Worm (Caenorhabditis elegans) whole organism, L1 larva: ENCODE results near the gene aat-2.

ENCODE experiments used
- C04F5.9 ChIP-seq: sonication (generic microtip); optimal IDR thresholded peaks from 2 replicates; lab custom pipeline; 2016; ENCODE audit warnings: missing genetic modification characterization, missing compliant biosample characterization
- C34B4.2 ChIP-seq: sonication (generic microtip); optimal IDR thresholded peaks from 2 replicates; lab custom pipeline; 2017; ENCODE audit warnings: mild to moderate bottlenecking, missing genetic modification characterization, missing compliant biosample characterization
- F16B12.6 ChIP-seq: fragments of 150-350 bp; optimal IDR thresholded peaks from 2 replicates; lab custom pipeline; 2014; ENCODE audit warnings: missing biosample characterization, missing genetic modification characterization
- aha-1 ChIP-seq: fragments of 150-350 bp; optimal IDR thresholded peaks from 2 replicates; lab custom pipeline; 2014; ENCODE audit warnings: missing biosample characterization, missing genetic modification characterization
- ama-1 ChIP-seq: fragments of 150-350 bp; optimal IDR thresholded peaks from 2 replicates; lab custom pipeline; 2014
- ceh-8 ChIP-seq: fragments of 200-800 bp; sonication (Bioruptor generic); optimal IDR thresholded peaks from 2 replicates; lab custom pipeline; 2018; ENCODE audit warnings: mild to moderate bottlenecking, missing genetic modification characterization, moderate library complexity, missing compliant biosample characterization
- ceh-82 ChIP-seq, 3 experiments: fragments of 150-350 bp in 1 of 3; sonication (generic microtip) in 2 of 3; optimal IDR thresholded peaks; 2 replicates each; lab custom pipeline; 2014 to 2017; ENCODE audit warnings: missing biosample characterization in 3 of 3, missing genetic modification characterization in 3 of 3
- ceh-88 ChIP-seq: fragments of 200-800 bp; sonication (Bioruptor generic); IDR thresholded peaks from 2 replicates; pipeline ENCODE4 v1.3.6; 2022; ENCODE audit warnings: missing genetic modification characterization, missing compliant biosample characterization
- efl-1 ChIP-seq, 4 experiments: fragments of 150-350 bp; optimal IDR thresholded peaks in 3 of 4; peaks in 1 of 4; 1 replicate in 1 of 4; 2 replicates in 3 of 4; lab custom pipeline; 2014; ENCODE audit warnings: missing biosample characterization in 2 of 4, missing genetic modification characterization in 2 of 4, missing genetic modification reagents in 2 of 4
- egl-27 ChIP-seq, 2 experiments: fragments of 150-350 bp in 1 of 2; sonication (generic microtip); optimal IDR thresholded peaks; 3 replicates each; lab custom pipeline; 2017 to 2018; ENCODE audit warnings: missing biosample characterization in 2 of 2, missing genetic modification characterization in 2 of 2, missing genetic modification reagents in 2 of 2
- elt-2 ChIP-seq: sonication (generic microtip); optimal IDR thresholded peaks from 2 replicates; lab custom pipeline; 2016; ENCODE audit warnings: missing genetic modification characterization, mild to moderate bottlenecking, inconsistent platforms, missing compliant biosample characterization, missing genetic modification reagents
- elt-3 ChIP-seq, 6 experiments: fragments of 150-350 bp in 1 of 6; sonication (generic microtip); optimal IDR thresholded peaks; 2 replicates each; lab custom pipeline; 2017 to 2018; ENCODE audit warnings: missing biosample characterization in 6 of 6, missing genetic modification characterization in 6 of 6, inconsistent platforms in 1 of 6
- ets-5 ChIP-seq: fragments of 200-800 bp; sonication (Bioruptor generic); IDR thresholded peaks from 2 replicates; pipeline ENCODE4 v1.3.6; 2022; ENCODE audit warnings: missing genetic modification characterization, missing compliant biosample characterization
- fkh-10 ChIP-seq: sonication (generic microtip); optimal IDR thresholded peaks from 2 replicates; lab custom pipeline; 2017; ENCODE audit warnings: missing biosample characterization, missing genetic modification reagents, missing genetic modification characterization
- fkh-8 ChIP-seq: sonication (generic microtip); optimal IDR thresholded peaks from 2 replicates; lab custom pipeline; 2016; ENCODE audit warnings: mild to moderate bottlenecking, missing genetic modification characterization, missing compliant biosample characterization
- hlh-17 ChIP-seq: fragments of 200-800 bp; sonication (Bioruptor generic); optimal IDR thresholded peaks from 2 replicates; lab custom pipeline; 2018; ENCODE audit warnings: missing genetic modification characterization, mild to moderate bottlenecking, missing compliant biosample characterization, moderate library complexity, borderline replicate concordance
- hpl-2 ChIP-seq: fragments of 150-350 bp; optimal IDR thresholded peaks from 2 replicates; lab custom pipeline; 2014; ENCODE audit warnings: missing biosample characterization, missing genetic modification reagents, missing genetic modification characterization
- irx-1 ChIP-seq: sonication (generic microtip); optimal IDR thresholded peaks from 2 replicates; lab custom pipeline; 2016; ENCODE audit warnings: missing genetic modification characterization, missing compliant biosample characterization
- jun-1 ChIP-seq: fragments of 150-350 bp; optimal IDR thresholded peaks from 2 replicates; lab custom pipeline; 2014; ENCODE audit warnings: missing biosample characterization, missing genetic modification reagents, missing genetic modification characterization
- lin-14 ChIP-seq: fragments of 200-800 bp; sonication (Bioruptor generic); optimal IDR thresholded peaks from 2 replicates; lab custom pipeline; 2018; ENCODE audit warnings: mild to moderate bottlenecking, missing genetic modification characterization, moderate library complexity, missing compliant biosample characterization
- lin-35 ChIP-seq, 2 experiments: fragments of 150-350 bp; optimal IDR thresholded peaks; 2 replicates each; lab custom pipeline; 2014; ENCODE audit warnings: missing biosample characterization in 2 of 2, missing genetic modification characterization in 2 of 2, missing genetic modification reagents in 2 of 2
- lin-39 ChIP-seq: fragments of 150-350 bp; optimal IDR thresholded peaks from 2 replicates; lab custom pipeline; 2014; ENCODE audit warnings: missing biosample characterization, missing genetic modification reagents, missing genetic modification characterization
- mab-9 ChIP-seq: fragments of 200-800 bp; sonication (Bioruptor generic); IDR thresholded peaks from 2 replicates; pipeline ENCODE4 v1.3.6; 2022; ENCODE audit warnings: missing genetic modification reagents, missing genetic modification characterization, missing compliant biosample characterization
- mef-2 ChIP-seq: fragments of 150-350 bp; optimal IDR thresholded peaks from 2 replicates; lab custom pipeline; 2014; ENCODE audit warnings: missing biosample characterization, missing genetic modification characterization
- nhr-12 ChIP-seq: sonication (generic microtip); optimal IDR thresholded peaks from 2 replicates; lab custom pipeline; 2017; ENCODE audit warnings: missing biosample characterization, missing genetic modification characterization
- nhr-19 ChIP-seq: fragments of 200-800 bp; sonication (Bioruptor generic); conservative IDR thresholded peaks from 2 replicates; pipeline ENCODE4 v1.3.6; 2022; ENCODE audit warnings: missing genetic modification characterization, missing compliant biosample characterization
- nhr-20 ChIP-seq: sonication (generic microtip); optimal IDR thresholded peaks from 2 replicates; lab custom pipeline; 2016; ENCODE audit warnings: mild to moderate bottlenecking, missing genetic modification characterization, missing compliant biosample characterization
- nhr-84 ChIP-seq: sonication (generic microtip); optimal IDR thresholded peaks from 2 replicates; lab custom pipeline; 2017; ENCODE audit warnings: missing biosample characterization, missing genetic modification characterization
- nhr-85 ChIP-seq: sonication (generic microtip); peaks from one replicate; lab custom pipeline; 2016; ENCODE audit warnings: missing genetic modification characterization, inconsistent platforms, missing compliant biosample characterization
- snpc-4 ChIP-seq: fragments of 150-350 bp; optimal IDR thresholded peaks from 2 replicates; lab custom pipeline; 2014; ENCODE audit warnings: missing biosample characterization, missing genetic modification characterization
- sox-4 ChIP-seq: sonication (generic microtip); optimal IDR thresholded peaks from 2 replicates; lab custom pipeline; 2016; ENCODE audit warnings: missing genetic modification characterization, missing compliant biosample characterization
- sptf-1 ChIP-seq: fragments of 150-350 bp; optimal IDR thresholded peaks from 2 replicates; lab custom pipeline; 2014; ENCODE audit warnings: missing biosample characterization, missing genetic modification characterization
- swsn-7 ChIP-seq: sonication (generic microtip); optimal IDR thresholded peaks from 2 replicates; lab custom pipeline; 2016; ENCODE audit warnings: missing genetic modification characterization, missing compliant biosample characterization
- unc-130 ChIP-seq: fragments of 150-350 bp; optimal IDR thresholded peaks from 2 replicates; lab custom pipeline; 2017; ENCODE audit warnings: missing biosample characterization, missing genetic modification characterization, inconsistent platforms
- unc-62 ChIP-seq: fragments of 150-350 bp; optimal IDR thresholded peaks from 2 replicates; lab custom pipeline; 2014; ENCODE audit warnings: missing biosample characterization, missing genetic modification reagents, missing genetic modification characterization
- unc-86 ChIP-seq: sonication (generic microtip); optimal IDR thresholded peaks from 2 replicates; lab custom pipeline; 2016; ENCODE audit warnings: missing genetic modification characterization, missing compliant biosample characterization
- vab-15 ChIP-seq: sonication (generic microtip); optimal IDR thresholded peaks from 2 replicates; lab custom pipeline; 2017; ENCODE audit warnings: missing genotype, mild to moderate bottlenecking, missing genetic modification characterization, missing compliant biosample characterization
- xbp-1 ChIP-seq: sonication (generic microtip); optimal IDR thresholded peaks from 2 replicates; lab custom pipeline; 2016; ENCODE audit warnings: missing genetic modification characterization, missing compliant biosample characterization
- zip-4 ChIP-seq: fragments of 200-800 bp; sonication (Bioruptor generic); optimal IDR thresholded peaks from 2 replicates; lab custom pipeline; 2018; ENCODE audit warnings: mild to moderate bottlenecking, missing genetic modification characterization, moderate library complexity, missing compliant biosample characterization
- ztf-11 ChIP-seq, 2 experiments: sonication (generic microtip); optimal IDR thresholded peaks; 2 replicates each; lab custom pipeline; 2016 to 2017; ENCODE audit warnings: missing genetic modification characterization in 2 of 2, missing biosample characterization in 1 of 2, missing compliant biosample characterization in 1 of 2
- ztf-4 ChIP-seq: fragments of 150-350 bp; optimal IDR thresholded peaks from 2 replicates; lab custom pipeline; 2014; ENCODE audit warnings: missing biosample characterization, missing genetic modification characterization

The aat-2 gene

DNA sequence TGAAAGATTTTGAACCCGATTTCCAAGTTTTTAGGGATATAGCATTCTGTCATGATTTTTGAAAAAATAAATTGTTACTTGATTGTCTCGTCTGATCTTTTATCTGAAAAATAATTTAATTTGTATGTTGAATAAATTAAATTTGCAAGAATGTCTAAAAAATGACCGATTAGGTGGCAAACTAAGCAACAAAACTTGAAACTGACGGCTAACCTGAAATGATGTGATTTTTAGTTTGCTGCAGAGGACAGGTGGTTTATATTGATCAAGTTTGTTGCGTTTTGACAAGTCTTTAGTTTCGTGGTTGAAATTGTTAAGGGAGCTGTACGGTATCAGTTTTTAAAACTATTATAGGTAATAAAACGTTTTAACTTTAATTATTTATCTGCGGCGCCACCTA, 11.3 kb upstream of the aat-2 start, which contains the start of gene F07C3.16:
Gene F07C3.16 (minus strand): TSS at position 101 of the 400 bp plus-strand sequence.
- TF ChIP-seq zip-4 (GFP tag; lab: Kevin White, UChicago) (no peak), unc-62 (GFP tag; lab: Kevin White, UChicago) (no peak), ceh-88 (GFP tag; lab: Robert Waterston, UW) (no peak), hpl-2 (no peak), snpc-4 (tag; lab: Kevin White, UChicago) (no peak), fkh-8 (tag; lab: Kevin White, UChicago) (no peak), mef-2 (no peak), nhr-84 (tag; lab: Kevin White, UChicago) (no peak), ama-1 (no peak), ztf-4 (tag; lab: Kevin White, UChicago) (no peak), mab-9 (GFP tag; lab: Robert Waterston, UW) (no peak), ztf-11 (tag; optimal IDR thresholded peaks at IDR 0.05; lab: Kevin White, UChicago) (no peak), xbp-1 (tag; lab: Kevin White, UChicago) (no peak), lin-39 (tag; lab: Kevin White, UChicago) (no peak)

DNA sequence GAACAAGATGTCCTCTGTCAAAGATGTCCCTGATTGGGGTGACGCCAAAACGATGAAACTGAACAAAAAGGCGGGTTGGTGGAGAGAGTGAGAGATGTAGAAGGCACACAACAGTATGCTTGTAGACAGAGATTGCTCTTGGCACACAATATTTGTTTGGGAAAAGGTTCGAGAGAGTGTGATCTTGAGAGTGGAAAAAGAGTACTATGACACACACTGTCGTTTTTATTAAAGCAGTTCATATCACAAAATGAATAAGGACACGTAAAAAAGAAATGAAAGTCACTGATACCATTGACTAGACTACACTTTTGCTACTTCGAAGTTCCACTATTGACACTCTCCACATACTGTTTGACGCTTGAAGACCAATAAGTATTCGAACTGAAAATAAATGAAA, 9.3 kb upstream of the aat-2 start:
- TF ChIP-seq C34B4.2 (no peak), swsn-7 (tag; lab: Kevin White, UChicago) (no peak), lin-35 (GFP tag; optimal IDR thresholded peaks at IDR 0.05; lab: Kevin White, UChicago) (peak in 1 of 2 experiments; percentile 16), nhr-20 (tag; lab: Kevin White, UChicago) (peak; percentile 36), efl-1 (optimal IDR thresholded peaks at IDR 0.05; lab: Kevin White, UChicago) (no peak), efl-1 (GFP tag; optimal IDR thresholded peaks at IDR 0.05 in 1 of 2; lab: Kevin White, UChicago) (peak in 1 of 2 experiments; percentile 81), lin-14 (peak; percentile 37), elt-2 (peak; percentile 72)

DNA sequence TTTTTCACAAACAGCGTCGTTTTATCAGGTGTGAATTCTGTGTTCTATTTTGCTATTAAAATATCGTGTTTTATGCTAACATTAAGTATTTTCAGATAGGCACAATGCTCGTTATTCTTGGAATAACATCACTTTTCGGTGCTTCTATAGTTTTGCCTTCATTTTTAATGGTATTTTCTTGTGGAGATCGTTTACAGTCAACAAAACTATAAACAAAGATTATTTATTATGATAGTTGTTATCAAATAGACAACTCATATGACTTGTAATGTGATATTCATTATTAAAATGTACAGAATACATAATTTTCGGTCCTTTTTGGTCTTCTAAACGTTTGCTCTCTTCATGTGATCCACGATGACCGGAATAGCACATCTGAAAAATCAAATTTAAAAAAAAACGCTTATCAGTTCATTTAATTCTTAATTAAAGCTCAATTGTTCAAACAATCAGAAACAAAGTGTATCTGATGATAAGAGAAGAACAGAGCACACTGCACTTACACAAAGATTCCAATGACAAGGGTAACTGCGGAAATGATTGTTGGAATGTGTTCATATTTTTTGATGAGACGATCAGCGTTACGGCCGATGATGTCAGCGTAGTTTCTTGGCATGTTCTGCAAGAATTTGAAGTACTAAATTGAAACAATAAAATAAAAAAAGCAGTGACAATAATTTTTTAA, 8.0 kb upstream of the aat-2 start, which contains the start of gene F07C3.9:
Gene F07C3.9 (minus strand): TSS at position 635 of the 685 bp plus-strand sequence.
- TF ChIP-seq egl-27 (tag; optimal IDR thresholded peaks at IDR 0.05; lab: Kevin White, UChicago) (no peak), fkh-10 (GFP tag; lab: Kevin White, UChicago) (no peak), ceh-8 (GFP tag; lab: Kevin White, UChicago) (no peak), elt-2 (peak; percentile 77), hlh-17 (no peak), unc-86 (no peak), efl-1 (optimal IDR thresholded peaks at IDR 0.05; lab: Kevin White, UChicago) (no peak), efl-1 (GFP tag; optimal IDR thresholded peaks at IDR 0.05 in 1 of 2; lab: Kevin White, UChicago) (peak in 1 of 2 experiments; percentile 23), unc-130 (tag; lab: Kevin White, UChicago) (no peak)

DNA sequence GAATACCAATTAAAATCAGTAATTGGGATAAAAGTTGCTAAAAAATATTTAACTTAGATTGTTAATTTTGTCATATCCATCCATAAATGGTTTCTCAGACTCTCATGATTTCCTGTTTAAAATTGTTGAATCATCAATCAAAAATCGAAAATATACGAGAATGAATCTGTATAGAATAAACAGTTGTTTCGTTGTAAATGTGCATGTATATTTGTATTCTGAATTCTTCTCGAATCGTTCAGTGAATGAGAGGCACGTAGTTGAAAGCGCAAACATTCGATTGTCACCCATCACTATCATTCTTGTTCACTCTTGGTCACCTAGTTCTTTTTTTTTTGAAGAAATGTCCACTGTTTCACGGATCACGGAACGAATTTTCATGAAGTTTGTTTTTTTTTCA, 3.8 kb upstream of the aat-2 start, which contains the start of gene ptd-2:
Gene ptd-2 (plus strand): TSS at position 301 of the 400 bp plus-strand sequence.
- TF ChIP-seq ets-5 (GFP tag; lab: Robert Waterston, UW): no peak
- no peak for TF ChIP-seq vab-15 (tag; lab: Kevin White, UChicago)
- no peak for TF ChIP-seq C04F5.9 (tag; lab: Kevin White, UChicago)
- no peak for TF ChIP-seq nhr-12 (tag; lab: Kevin White, UChicago)

DNA sequence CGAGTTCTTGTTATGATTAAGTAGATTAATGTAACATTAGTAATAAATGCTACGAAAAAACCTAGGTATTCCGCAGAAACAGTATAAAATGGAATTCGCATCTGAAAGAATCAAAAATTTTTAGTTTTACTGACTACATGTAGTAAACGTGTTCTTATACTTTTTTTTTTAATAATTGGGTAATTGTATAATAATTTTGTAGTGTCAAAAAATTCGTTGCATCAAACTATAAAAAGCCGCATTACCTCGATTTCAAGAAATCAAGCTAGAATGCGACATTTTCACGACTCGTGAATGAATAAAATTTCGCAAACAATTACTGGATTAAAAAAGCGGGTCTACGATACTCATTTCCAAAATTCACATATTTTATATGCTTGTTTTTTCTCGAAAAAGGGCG, 3.0 kb upstream of the aat-2 start, which contains the start of gene str-94:
Gene str-94 (minus strand): TSS at position 101 of the 400 bp plus-strand sequence.
- TF ChIP-seq sptf-1 (tag; lab: Kevin White, UChicago) (no peak), swsn-7 (tag; lab: Kevin White, UChicago) (no peak), fkh-8 (tag; lab: Kevin White, UChicago) (no peak), hpl-2 (no peak), jun-1 (no peak), F16B12.6 (tag; lab: Kevin White, UChicago) (no peak), nhr-20 (tag; lab: Kevin White, UChicago) (no peak), mab-9 (GFP tag; lab: Robert Waterston, UW) (no peak), aha-1 (no peak), elt-3 (tag; optimal IDR thresholded peaks at IDR 0.05; lab: Kevin White, UChicago) (no peak), irx-1 (no peak), nhr-19 (no peak), ceh-82 (tag; optimal IDR thresholded peaks at IDR 0.05; lab: Kevin White, UChicago) (no peak), nhr-85 (tag; lab: Kevin White, UChicago) (no peak), sox-4 (tag; lab: Kevin White, UChicago) (no peak)
